Worm (Caenorhabditis elegans): Measurements from ENCODE around the gene srz-10.

- TF ChIP-seq lin-39 (tag; optimal IDR thresholded peaks at IDR 0.05) (no peak), nhr-77 (tag; optimal IDR thresholded peaks at IDR 0.05) (no peak), nhr-237 (tag; optimal IDR thresholded peaks at IDR 0.05) (no peak), jun-1 (tag; optimal IDR thresholded peaks at IDR 0.05) (no peak)
Observed at ce11 chrV:15265814-15266213, 43.1 kb downstream of the srz-10 start, which contains the start of gene M01B2.13.

Measured in whole organism, L1 larva.